Fruit fly (Drosophila melanogaster) S2 (cell line): ENCODE data around the gene aay.

ENCODE experiments used
- CG8478 ChIP-seq: fragments of >200 bp; optimal IDR thresholded peaks from 2 replicates; lab custom pipeline; 2018
- CTCF ChIP-seq, 2 experiments: fragments of >200 bp; optimal IDR thresholded peaks; 2 replicates each; lab custom pipeline; 2018

DNA sequence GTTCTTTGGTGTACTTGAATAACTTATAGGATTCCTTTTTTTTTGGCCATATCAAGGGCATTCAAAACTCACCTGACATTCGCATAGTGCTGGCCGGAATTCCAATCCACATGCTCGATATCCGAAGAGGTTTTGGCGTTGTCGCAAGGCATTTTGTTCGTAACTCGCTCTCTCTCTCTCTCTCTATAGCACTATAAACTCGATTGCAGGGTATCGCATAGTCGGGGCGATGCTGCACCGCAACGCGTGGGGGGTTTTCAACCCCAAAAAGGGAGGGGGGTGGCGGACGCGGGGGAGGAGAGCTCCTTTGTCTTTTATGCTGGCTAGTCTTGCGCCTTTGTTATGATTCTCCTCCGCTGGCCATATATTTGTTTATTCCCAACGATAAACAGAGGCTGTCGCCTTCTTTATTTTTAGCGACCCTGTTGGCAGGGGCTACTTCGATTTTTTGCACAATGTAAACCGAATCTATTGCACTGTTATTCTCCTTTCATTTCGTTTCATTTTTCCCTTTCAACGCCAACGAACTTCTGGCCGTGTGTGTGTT, 24.5 kb upstream of the aay start:
- TF ChIP-seq CG8478 (lab: Kevin White, UChicago) (no peak), CTCF (optimal IDR thresholded peaks at IDR 0.05; lab: Kevin White, UChicago) (no peak)
